Worm (Caenorhabditis elegans) whole organism, L4 larva: ENCODE measurements around the gene str-138.
A peak's percentile ranks its signal among the peaks of the same experiment; 100 is the strongest.

Source experiments
- F44E2.7 ChIP-seq: fragments of 200-800 bp; sonication (Bioruptor generic); IDR thresholded peaks from 2 replicates; pipeline ENCODE4 v2.1.2; 2022; ENCODE audit warnings: missing genetic modification characterization, missing compliant biosample characterization
- F49E8.2 ChIP-seq: sonication (generic microtip); optimal IDR thresholded peaks from 2 replicates; lab custom pipeline; 2016; ENCODE audit warnings: missing compliant biosample characterization, mild to moderate bottlenecking, missing genetic modification characterization, borderline replicate concordance
- T26A8.4 ChIP-seq: fragments of 200-800 bp; sonication (Bioruptor generic); IDR thresholded peaks from 2 replicates; pipeline ENCODE4 v1.3.6; 2022; ENCODE audit warnings: missing genetic modification characterization, missing compliant biosample characterization
- Y5F2A.4 ChIP-seq: fragments of 200-800 bp; sonication (Bioruptor generic); optimal IDR thresholded peaks from 2 replicates; lab custom pipeline; 2018; ENCODE audit warnings: mild to moderate bottlenecking, missing genetic modification characterization, missing compliant biosample characterization
- ZK546.5 ChIP-seq, 2 experiments: sonication (generic microtip); optimal IDR thresholded peaks; 2 replicates each; lab custom pipeline; 2017; ENCODE audit warnings: missing biosample characterization in 2 of 2, missing genetic modification characterization in 2 of 2
- aha-1 ChIP-seq: fragments of 150-350 bp; peaks from one replicate; lab custom pipeline; 2014; ENCODE audit warnings: missing biosample characterization, missing genetic modification characterization
- aly-2 ChIP-seq: sonication (generic microtip); optimal IDR thresholded peaks from 2 replicates; lab custom pipeline; 2018; ENCODE audit warnings: missing biosample characterization, missing genetic modification characterization
- ama-1 ChIP-seq: fragments of 150-350 bp; optimal IDR thresholded peaks from 2 replicates; lab custom pipeline; 2014; ENCODE audit warnings: inconsistent platforms, mixed read lengths
- attf-4 ChIP-seq: sonication (generic microtip); optimal IDR thresholded peaks from 3 replicates; lab custom pipeline; 2017; ENCODE audit warnings: missing biosample characterization, missing genetic modification characterization
- ceh-82 ChIP-seq: sonication (generic microtip); optimal IDR thresholded peaks from 2 replicates; lab custom pipeline; 2017; ENCODE audit warnings: missing biosample characterization, missing genetic modification characterization
- cey-2 ChIP-seq: sonication (generic microtip); optimal IDR thresholded peaks from 3 replicates; lab custom pipeline; 2017; ENCODE audit warnings: missing genetic modification characterization, mild to moderate bottlenecking, missing compliant biosample characterization, antibody characterized with exemption, borderline replicate concordance; ENCODE audit not compliant: insufficient read depth
- ctbp-1 ChIP-seq: fragments of 200-800 bp; sonication (Bioruptor generic); IDR thresholded peaks from 2 replicates; pipeline ENCODE4 v1.3.6; 2022; ENCODE audit warnings: missing genetic modification reagents, missing genetic modification characterization, missing compliant biosample characterization
- dmd-9 ChIP-seq: fragments of 200-800 bp; sonication (Bioruptor generic); IDR thresholded peaks from 2 replicates; pipeline ENCODE4 v1.3.6; 2022; ENCODE audit warnings: missing genetic modification reagents, missing genetic modification characterization, missing compliant biosample characterization
- dve-1 ChIP-seq: sonication (generic microtip); optimal IDR thresholded peaks from 2 replicates; lab custom pipeline; 2017; ENCODE audit warnings: antibody characterized with exemption, mild to moderate bottlenecking, missing genetic modification characterization, missing compliant biosample characterization; ENCODE audit not compliant: insufficient read depth
- jun-1 ChIP-seq: fragments of 150-350 bp; optimal IDR thresholded peaks from 2 replicates; lab custom pipeline; 2014; ENCODE audit warnings: missing biosample characterization, missing genetic modification reagents, missing genetic modification characterization
- lin-13 ChIP-seq: fragments of 150-350 bp; optimal IDR thresholded peaks from 2 replicates; lab custom pipeline; 2014; ENCODE audit warnings: missing biosample characterization, missing genetic modification reagents, missing genetic modification characterization
- madf-9 ChIP-seq: fragments of 200-800 bp; sonication (Bioruptor generic); conservative IDR thresholded peaks from 2 replicates; pipeline ENCODE4 v1.3.6; 2022; ENCODE audit warnings: missing genetic modification reagents, missing genetic modification characterization, missing compliant biosample characterization
- nhr-111 ChIP-seq: fragments of 200-800 bp; sonication (Bioruptor generic); optimal IDR thresholded peaks from 2 replicates; lab custom pipeline; 2018; ENCODE audit warnings: mild to moderate bottlenecking, missing genetic modification characterization, missing compliant biosample characterization
- nhr-237 ChIP-seq: sonication (generic microtip); optimal IDR thresholded peaks from 2 replicates; lab custom pipeline; 2017; ENCODE audit warnings: missing biosample characterization, missing genetic modification characterization
- nhr-25 ChIP-seq: sonication (generic microtip); optimal IDR thresholded peaks from 2 replicates; lab custom pipeline; 2017; ENCODE audit warnings: missing genetic modification characterization, mild to moderate bottlenecking, missing compliant biosample characterization, antibody characterized with exemption, moderate library complexity, borderline replicate concordance; ENCODE audit not compliant: insufficient read depth
- nhr-42 ChIP-seq: fragments of 200-800 bp; sonication (Bioruptor generic); IDR thresholded peaks from 2 replicates; pipeline ENCODE4 v1.3.6; 2022; ENCODE audit warnings: missing genetic modification characterization, missing compliant biosample characterization
- nhr-48 ChIP-seq: sonication (generic microtip); optimal IDR thresholded peaks from 2 replicates; lab custom pipeline; 2016; ENCODE audit warnings: mild to moderate bottlenecking, missing genetic modification characterization, missing compliant biosample characterization
- nhr-76 ChIP-seq: fragments of 150-350 bp; optimal IDR thresholded peaks from 2 replicates; lab custom pipeline; 2014; ENCODE audit warnings: missing biosample characterization, missing genetic modification characterization
- nhr-77 ChIP-seq: fragments of 150-350 bp; optimal IDR thresholded peaks from 2 replicates; lab custom pipeline; 2014; ENCODE audit warnings: missing biosample characterization, missing genetic modification characterization
- pha-4 ChIP-seq, 2 experiments: fragments of 150-350 bp in 1 of 2; fragments of 200-800 bp in 1 of 2; sonication (Bioruptor generic) in 1 of 2; IDR thresholded peaks in 1 of 2; optimal IDR thresholded peaks in 1 of 2; 2 replicates each; pipeline versions ENCODE4 v1.3.6 to Lab custom; 2014 to 2022; ENCODE audit warnings: missing genetic modification characterization in 2 of 2, missing genetic modification reagents in 2 of 2, missing biosample characterization in 1 of 2, missing compliant biosample characterization in 1 of 2
- pqm-1 ChIP-seq: sonication (generic microtip); optimal IDR thresholded peaks from 2 replicates; lab custom pipeline; 2017; ENCODE audit warnings: missing biosample characterization, missing genetic modification characterization
- saeg-2 ChIP-seq: fragments of 200-800 bp; sonication (Bioruptor generic); IDR thresholded peaks from 2 replicates; pipeline ENCODE4 v1.3.6; 2022; ENCODE audit warnings: missing genetic modification reagents, missing genetic modification characterization, missing compliant biosample characterization
- sdz-12 ChIP-seq: fragments of 200-800 bp; sonication (Bioruptor generic); optimal IDR thresholded peaks from 2 replicates; lab custom pipeline; 2018; ENCODE audit warnings: mild to moderate bottlenecking, missing genetic modification characterization, missing compliant biosample characterization
- set-16 ChIP-seq: fragments of 200-800 bp; sonication (Bioruptor generic); IDR thresholded peaks from 2 replicates; pipeline ENCODE4 v1.3.6; 2022; ENCODE audit warnings: missing genetic modification reagents, missing genetic modification characterization, missing compliant biosample characterization
- skn-1 ChIP-seq: fragments of 150-350 bp; optimal IDR thresholded peaks from 2 replicates; lab custom pipeline; 2014; ENCODE audit warnings: missing biosample characterization, missing genetic modification characterization
- tra-1 ChIP-seq: fragments of 200-800 bp; sonication (Bioruptor generic); IDR thresholded peaks from 2 replicates; pipeline ENCODE4 v1.3.6; 2022; ENCODE audit warnings: missing genetic modification reagents, missing genetic modification characterization, missing compliant biosample characterization
- unc-62 ChIP-seq, 3 experiments: fragments of 150-350 bp in 1 of 3; sonication (generic microtip); optimal IDR thresholded peaks in 2 of 3; peaks in 1 of 3; 1 replicate in 1 of 3; 2 replicates in 2 of 3; lab custom pipeline; 2014 to 2017; ENCODE audit warnings: missing biosample characterization in 3 of 3, missing genetic modification characterization in 3 of 3, missing genetic modification reagents in 3 of 3, missing genotype in 1 of 3
- zag-1 ChIP-seq: fragments of 150-350 bp; optimal IDR thresholded peaks from 2 replicates; lab custom pipeline; 2014; ENCODE audit warnings: missing biosample characterization, missing genetic modification characterization
- zip-2 ChIP-seq: fragments of 150-350 bp; optimal IDR thresholded peaks from 2 replicates; lab custom pipeline; 2014; ENCODE audit warnings: missing biosample characterization, missing genetic modification characterization

Gene str-138

DNA sequence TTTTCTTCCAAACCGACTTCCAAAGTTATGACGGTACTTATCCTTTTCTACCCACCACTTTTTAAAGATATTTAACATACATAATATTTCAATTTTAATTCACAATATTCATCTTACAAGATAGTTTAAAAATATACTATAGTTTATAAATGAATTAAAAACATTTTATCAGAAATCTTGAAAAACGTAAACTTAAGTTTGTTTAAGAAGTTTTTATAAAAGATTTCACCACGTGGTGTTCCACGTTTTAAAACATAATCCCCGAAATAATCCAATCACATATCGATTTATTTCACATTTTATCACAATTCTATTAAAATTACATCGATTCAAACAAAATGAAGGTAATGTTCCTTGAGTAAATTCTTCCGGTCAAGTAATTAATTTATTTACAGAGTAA, 11.8 kb upstream of the str-138 start, which contains the start of gene ZC513.3:
ZC513.3 (plus strand) TSS at position 301 of the 400 bp plus-strand sequence.
- TF ChIP-seq nhr-237 (no peak), saeg-2 (GFP tag; lab: Robert Waterston, UW) (no peak)
- TF ChIP-seq, all 104 proteins: peak for 0

DNA sequence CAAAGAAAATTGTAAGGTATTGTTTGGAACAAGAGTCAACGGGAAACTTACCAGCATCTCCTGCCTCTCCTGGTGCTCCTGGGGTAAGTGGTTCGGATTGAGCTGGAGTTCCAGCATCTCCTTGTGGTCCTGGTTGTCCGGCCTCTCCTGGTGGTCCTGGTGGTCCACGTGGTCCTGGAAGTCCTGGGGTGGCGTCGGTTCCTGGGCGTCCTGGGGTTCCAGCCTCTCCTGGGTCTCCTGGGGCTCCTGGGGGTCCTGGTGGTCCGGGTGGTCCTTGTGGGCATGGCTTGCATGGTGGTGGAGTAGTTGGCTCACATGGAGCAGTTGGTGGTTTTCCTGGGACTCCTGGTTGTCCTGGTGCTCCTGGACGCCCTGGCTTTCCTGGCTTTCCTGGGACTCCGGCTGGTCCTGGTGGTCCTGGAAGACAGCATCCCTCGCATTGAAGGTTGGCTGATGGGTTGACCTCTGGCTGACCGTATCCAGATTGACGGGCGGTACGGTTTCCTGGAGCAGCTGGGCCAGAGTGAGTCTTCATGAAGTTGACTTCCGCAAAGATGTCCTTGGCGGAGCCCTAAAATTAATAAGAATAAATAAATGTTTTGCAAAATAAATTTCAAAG, 8.3 kb upstream of the str-138 start:
- TF ChIP-seq set-16, result peak; percentile 96
- peak; percentile 30 for TF ChIP-seq aha-1 (tag; lab: Kevin White, UChicago)
- no peak for TF ChIP-seq skn-1 (tag; lab: Kevin White, UChicago)
- no peak for TF ChIP-seq nhr-111 (GFP tag; lab: Kevin White, UChicago)
- no peak for TF ChIP-seq nhr-42

DNA sequence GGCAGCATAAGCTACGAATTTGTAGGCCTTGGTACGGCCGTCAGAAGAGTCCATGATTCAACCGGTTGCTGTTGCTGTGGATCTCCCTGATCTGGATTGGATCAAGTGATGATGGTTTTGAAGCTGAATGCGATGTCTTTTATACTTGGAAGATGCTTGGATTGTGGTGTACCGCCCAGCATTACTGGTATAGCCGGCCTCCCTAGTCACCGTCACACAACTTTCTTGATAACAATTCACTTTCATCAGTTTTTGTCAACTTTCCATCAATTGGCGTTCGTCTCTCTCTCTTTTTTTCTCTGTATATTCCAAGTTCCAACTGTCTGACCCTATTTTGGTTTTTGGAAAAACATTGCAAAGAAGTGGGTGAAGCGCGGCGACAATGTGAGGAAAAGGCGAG, 7.6 kb upstream of the str-138 start, which contains the start of gene col-43:
col-43 (minus strand) TSS at position 101 of the 400 bp plus-strand sequence.
- no peak for TF ChIP-seq ceh-82
- TF ChIP-seq zip-2 (tag; lab: Kevin White, UChicago), result no peak
- no peak for TF ChIP-seq ctbp-1
- no peak for TF ChIP-seq cey-2 (tag; lab: Kevin White, UChicago)
- no peak for TF ChIP-seq ama-1 (lab: Kevin White, UChicago)
- TF ChIP-seq attf-4, result no peak
- TF ChIP-seq ZK546.5 (tag; optimal IDR thresholded peaks at IDR 0.05; lab: Kevin White, UChicago), result no peak
- no peak for TF ChIP-seq zag-1 (tag; lab: Kevin White, UChicago)
- TF ChIP-seq nhr-77 (tag; lab: Kevin White, UChicago), result no peak
- TF ChIP-seq aly-2 (tag; lab: Kevin White, UChicago), result no peak
- no peak for TF ChIP-seq dve-1 (tag; lab: Kevin White, UChicago)
- no peak for TF ChIP-seq lin-13 (GFP tag; lab: Kevin White, UChicago)
- TF ChIP-seq tra-1, result no peak
- no peak for TF ChIP-seq nhr-76 (tag; lab: Kevin White, UChicago)
- no peak for TF ChIP-seq pha-4 (GFP tag; IDR thresholded peaks at IDR 0.05; lab: Robert Waterston, UW)
- TF ChIP-seq pha-4 (tag; optimal IDR thresholded peaks at IDR 0.05; lab: Kevin White, UChicago), result no peak
- TF ChIP-seq madf-9 (GFP tag; lab: Robert Waterston, UW), result no peak
- TF ChIP-seq dmd-9, result no peak
- TF ChIP-seq pqm-1 (tag; lab: Kevin White, UChicago), result no peak
- no peak for TF ChIP-seq nhr-25
- TF ChIP-seq T26A8.4 (GFP tag; lab: Robert Waterston, UW), result no peak

DNA sequence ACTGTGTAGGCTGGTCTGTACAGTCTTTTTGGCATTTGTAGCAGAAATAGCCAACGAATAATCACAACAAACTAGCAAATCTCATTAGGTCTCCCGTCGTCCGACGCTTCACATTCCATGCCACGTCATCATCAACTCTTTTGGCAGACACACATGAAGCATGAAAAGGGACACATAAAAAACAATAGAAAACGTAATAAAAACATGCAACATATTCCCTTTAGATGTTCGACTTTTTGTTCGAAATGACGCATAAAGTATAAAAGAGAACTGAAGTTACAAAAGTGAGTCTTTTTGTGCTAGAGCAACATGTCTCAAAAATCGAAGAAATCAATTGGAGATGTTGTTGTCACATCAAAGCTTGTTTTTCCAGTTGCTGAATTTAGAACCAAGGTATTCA, 6.6 kb upstream of the str-138 start, which contains the start of gene sth-1:
sth-1 (plus strand) TSS at position 301 of the 400 bp plus-strand sequence.
- no peak for TF ChIP-seq F44E2.7 (GFP tag; lab: Robert Waterston, UW)
- no peak for TF ChIP-seq Y5F2A.4
- no peak for TF ChIP-seq sdz-12
- peak; percentile 42 for TF ChIP-seq dve-1 (tag; lab: Kevin White, UChicago)
- TF ChIP-seq, all 104 proteins: peak for 1

DNA sequence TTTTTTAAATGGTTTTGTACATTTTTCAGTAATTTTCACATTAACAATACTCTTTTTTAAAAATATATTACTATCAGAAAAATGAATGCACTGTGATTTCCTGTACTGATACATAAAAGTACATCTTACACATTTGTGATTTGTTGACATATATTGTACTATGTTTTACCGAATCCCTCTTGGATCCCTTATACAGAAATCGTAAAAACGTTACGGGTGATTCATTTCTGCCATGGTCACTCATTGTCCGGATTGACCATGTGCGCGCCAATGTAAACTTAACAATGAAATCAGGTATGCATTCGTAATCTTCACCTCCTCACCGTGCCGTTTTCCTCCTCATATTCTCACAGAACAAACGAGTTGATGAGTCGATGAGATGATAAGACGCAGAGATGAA, 4.3 kb upstream of the str-138 start, which contains the start of gene ZC513.2:
ZC513.2 (plus strand) TSS at position 301 of the 400 bp plus-strand sequence.
- peak; percentile 28 for TF ChIP-seq aha-1 (tag; lab: Kevin White, UChicago)
- no peak for TF ChIP-seq skn-1 (tag; lab: Kevin White, UChicago)
- no peak for TF ChIP-seq nhr-76 (tag; lab: Kevin White, UChicago)
- peak; percentile 11 for TF ChIP-seq jun-1 (tag; lab: Kevin White, UChicago)

DNA sequence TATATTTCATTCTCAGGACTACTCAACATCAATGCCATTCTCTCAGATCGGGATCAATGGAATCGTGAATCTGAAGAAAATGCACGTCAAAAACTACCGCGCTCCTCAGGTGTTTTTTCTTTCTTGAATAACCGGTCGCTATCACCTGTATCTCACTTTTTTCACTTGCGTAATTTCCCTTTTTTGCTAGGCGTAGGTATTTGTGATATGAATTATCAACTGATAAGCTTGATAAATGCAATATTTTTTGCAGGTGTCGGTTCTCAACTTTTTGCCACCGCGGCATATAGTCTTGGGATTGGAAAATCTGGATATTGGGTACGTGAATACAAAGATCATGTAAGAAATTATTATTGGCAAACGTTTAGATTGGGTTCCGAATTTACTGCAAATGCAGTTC, 3.3 kb upstream of the str-138 start:
- TF ChIP-seq unc-62 (GFP tag; optimal IDR thresholded peaks at IDR 0.05 in 1 of 2; lab: Kevin White, UChicago) (peak in 1 of 2 experiments; percentile 70), unc-62 (tag; optimal IDR thresholded peaks at IDR 0.05; lab: Kevin White, UChicago) (no peak), F49E8.2 (tag; lab: Kevin White, UChicago) (no peak), nhr-48 (tag; lab: Kevin White, UChicago) (peak; percentile 23), aha-1 (tag; lab: Kevin White, UChicago) (peak; percentile 31)
